Worm (Caenorhabditis elegans): Measurements from ENCODE around the gene R09A8.1.

R09A8.1 gene

DNA sequence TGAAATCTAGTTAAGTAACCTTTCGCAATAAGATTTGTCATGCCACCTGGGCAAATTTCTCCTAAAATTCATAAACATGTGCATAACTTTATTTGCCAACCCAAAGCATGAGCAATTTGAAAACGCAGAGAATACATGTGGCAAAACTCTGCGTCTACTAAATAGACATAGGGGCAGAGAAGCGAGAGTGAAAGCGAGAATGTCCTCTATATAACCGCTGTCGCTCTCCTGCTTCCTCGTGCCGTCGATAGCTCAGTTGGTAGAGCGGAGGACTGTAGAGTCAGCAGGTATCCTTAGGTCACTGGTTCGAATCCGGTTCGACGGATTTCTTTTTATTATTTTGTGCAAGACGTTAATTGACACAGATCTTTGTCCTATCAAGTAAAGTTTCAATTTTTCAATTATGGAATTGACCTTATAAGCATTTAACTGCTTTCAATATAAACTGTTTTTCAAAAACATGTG, 51.5 kb downstream of the R09A8.1 start (continued):
- peak; percentile 64 to 75 for TF ChIP-seq let-607 (tag; optimal IDR thresholded peaks at IDR 0.05)
- no peak; the same call in 1 of the 2 replicates for TF ChIP-seq C17E4.6 (GFP tag; IDR thresholded peaks at IDR 0.05)
- peak; percentile 77 for TF ChIP-seq F57C9.4 (tag; optimal IDR thresholded peaks at IDR 0.05)
- TF ChIP-seq C06A6.2 (GFP tag; conservative IDR thresholded peaks at IDR 0.05) = peak; percentile 85
- peak; percentile 80 for TF ChIP-seq ets-4 (GFP tag; optimal IDR thresholded peaks at IDR 0.05)
- TF ChIP-seq tbx-9 (tag; optimal IDR thresholded peaks at IDR 0.05; ENCODE audit: borderline replicate concordance) = peak; percentile 86
- peak; percentile 1 for TF ChIP-seq snpc-1.1 (tag; optimal IDR thresholded peaks at IDR 0.05; ENCODE audit: insufficient read depth)
- peak; percentile 89 for TF ChIP-seq F52B5.7 (tag; optimal IDR thresholded peaks at IDR 0.05)
- peak; percentile 78 for TF ChIP-seq gei-17 (GFP tag; optimal IDR thresholded peaks at IDR 0.05)
- TF ChIP-seq T07F8.4 (tag; optimal IDR thresholded peaks at IDR 0.05) = peak; percentile 70
- no peak for TF ChIP-seq ekl-4 (GFP tag; IDR thresholded peaks at IDR 0.05)
- 0 out of 2 replicates have a peak, but pooled peaks have one; percentile 47 for TF ChIP-seq ceh-40 (GFP tag; IDR thresholded peaks at IDR 0.05)
- peak; percentile 55 for TF ChIP-seq hrde-1 (tag; optimal IDR thresholded peaks at IDR 0.05; ENCODE audit: borderline replicate concordance)
- no peak for TF ChIP-seq cebp-1 (GFP tag; IDR thresholded peaks at IDR 0.05)
- peak; percentile 83 for TF ChIP-seq cebp-1 (tag; optimal IDR thresholded peaks at IDR 0.05)
- 0 out of 2 replicates have a peak, but pooled peaks have one; percentile 82 for TF ChIP-seq ceh-58 (GFP tag; IDR thresholded peaks at IDR 0.05)
- peak; percentile 52 for TF ChIP-seq K12H6.12 (tag; optimal IDR thresholded peaks at IDR 0.05)
- TF ChIP-seq pha-4 (tag; optimal IDR thresholded peaks at IDR 0.05) = no peak
- TF ChIP-seq tbp1 (GFP tag; optimal IDR thresholded peaks at IDR 0.05) = peak; percentile 98
- peak; percentile 81 for TF ChIP-seq nhr-179 (tag; optimal IDR thresholded peaks at IDR 0.05)
- TF ChIP-seq Y95B8A.8 (GFP tag; IDR thresholded peaks at IDR 0.05) = peak; percentile 68; the same call in 1 of the 2 replicates
- TF ChIP-seq pbrm-1 (GFP tag; IDR thresholded peaks at IDR 0.05) = peak; percentile 86
- peak; percentile 22 for TF ChIP-seq nhr-80 (tag; optimal IDR thresholded peaks at IDR 0.05)
- TF ChIP-seq B0019.2 (GFP tag; conservative IDR thresholded peaks at IDR 0.05) = no peak
- peak; percentile 78 for TF ChIP-seq snpc-1.3 (tag; optimal IDR thresholded peaks at IDR 0.05; ENCODE audit: insufficient read depth)
- TF ChIP-seq somi-1 (GFP tag; optimal IDR thresholded peaks at IDR 0.05) = peak; percentile 71
- peak; percentile 39 for TF ChIP-seq F10E7.11 (tag; optimal IDR thresholded peaks at IDR 0.05)
- TF ChIP-seq aptf-2 (GFP tag; conservative IDR thresholded peaks at IDR 0.05) = 0 out of 2 replicates have a peak, but pooled peaks have one; percentile 14
- TF ChIP-seq Y56A3A.18 (GFP tag; IDR thresholded peaks at IDR 0.05) = peak; percentile 91
- peak; percentile 39 for TF ChIP-seq snpc-3.4 (tag; optimal IDR thresholded peaks at IDR 0.05)
- TF ChIP-seq cebp-2 (GFP tag; IDR thresholded peaks at IDR 0.05) = peak; percentile 90; the same call in 1 of the 2 replicates
- no peak for TF ChIP-seq lag-1 (GFP tag; IDR thresholded peaks at IDR 0.05)
- TF ChIP-seq lin-26 (GFP tag; IDR thresholded peaks at IDR 0.05) = peak; percentile 96
- peak; percentile 95 for TF ChIP-seq rpc-1 (optimal IDR thresholded peaks at IDR 0.05)
- TF ChIP-seq rpc-1 (tag; optimal IDR thresholded peaks at IDR 0.05) = peak; percentile 96
- no peak for TF ChIP-seq sea-2 (GFP tag; IDR thresholded peaks at IDR 0.05)
- TF ChIP-seq nfyb-1 (GFP tag; IDR thresholded peaks at IDR 0.05) = peak; percentile 94
- peak; percentile 67 for TF ChIP-seq madf-6 (GFP tag; IDR thresholded peaks at IDR 0.05)
- peak; percentile 82 for TF ChIP-seq ztf-6 (GFP tag; IDR thresholded peaks at IDR 0.05)
- peak; percentile 94 for TF ChIP-seq dox-1 (GFP tag; IDR thresholded peaks at IDR 0.05)
- peak; percentile 1 for TF ChIP-seq lsl-1 (GFP tag; optimal IDR thresholded peaks at IDR 0.05)
- TF ChIP-seq attf-5 (GFP tag; optimal IDR thresholded peaks at IDR 0.05) = peak; percentile 84
- no peak for TF ChIP-seq Y53G8AR.9 (GFP tag; conservative IDR thresholded peaks at IDR 0.05)
- TF ChIP-seq nfya-2 (GFP tag; IDR thresholded peaks at IDR 0.05) = no peak
- TF ChIP-seq F37B4.10 (GFP tag; IDR thresholded peaks at IDR 0.05) = no peak
- peak; percentile 96 for TF ChIP-seq him-1 (tag; optimal IDR thresholded peaks at IDR 0.05)
- TF ChIP-seq chd-7 (tag; optimal IDR thresholded peaks at IDR 0.05) = peak; percentile 91
- TF ChIP-seq zim-3 (tag; optimal IDR thresholded peaks at IDR 0.05) = peak; percentile 90
